Worm (Caenorhabditis elegans) whole organism, L4 larva: ENCODE measurements around the gene pyr-1.

ENCODE experiments used
- hlh-11 ChIP-seq: fragments of 200-800 bp; sonication (Bioruptor generic); optimal IDR thresholded peaks from 2 replicates; lab custom pipeline; 2018; ENCODE audit warnings: mild to moderate bottlenecking, missing genetic modification characterization, missing compliant biosample characterization
- nhr-76 ChIP-seq: fragments of 150-350 bp; optimal IDR thresholded peaks from 2 replicates; lab custom pipeline; 2014; ENCODE audit warnings: missing biosample characterization, missing genetic modification characterization

DNA sequence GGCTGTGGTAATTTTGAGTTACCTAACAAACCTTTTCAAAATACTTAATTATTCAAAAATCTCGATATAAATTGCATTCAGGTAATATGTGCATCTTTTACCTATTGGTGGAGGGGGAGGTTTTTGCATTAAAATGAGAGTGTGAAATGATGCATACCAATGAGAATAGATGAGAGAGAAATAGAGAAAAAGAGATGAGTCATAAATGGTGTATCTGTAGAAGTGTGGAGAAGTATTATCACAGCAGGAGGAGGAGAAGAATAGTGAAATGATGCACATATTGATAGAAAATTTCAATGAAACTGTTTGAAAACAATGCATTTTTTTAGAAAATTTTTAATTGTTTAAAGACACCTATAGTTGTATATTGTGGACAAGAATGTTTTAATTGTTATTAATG lies 10.4 kb upstream of the pyr-1 start:
- TF ChIP-seq nhr-76 (tag; lab: Kevin White, UChicago), result no peak
- no peak for TF ChIP-seq hlh-11 (tag; lab: Kevin White, UChicago)
